Fruit fly (Drosophila melanogaster): ENCODE results near the gene Alg14.

Alg14 gene

DNA sequence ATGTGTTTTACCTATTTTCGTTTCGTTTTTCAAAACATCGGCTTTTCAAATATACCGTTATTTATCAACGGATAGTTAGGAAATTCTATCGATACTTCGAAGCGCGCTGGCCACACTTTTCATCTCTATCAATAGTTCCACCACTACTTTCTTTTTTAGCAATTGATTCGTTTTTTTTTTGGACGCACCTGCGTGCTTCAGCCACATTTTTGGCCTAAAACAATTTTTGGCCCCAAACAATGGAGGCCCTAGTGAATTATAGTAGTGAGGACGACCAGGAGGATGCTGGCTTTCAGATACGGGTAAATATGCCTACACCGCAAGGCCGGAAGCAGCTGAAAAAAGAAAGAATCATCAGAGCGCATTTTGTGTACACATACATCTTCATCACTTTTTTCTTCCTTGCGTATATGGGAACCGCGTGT lies 10.3 kb downstream of the Alg14 start, which contains the start of gene CG6340 (continued):
- TF ChIP-seq Ada2b (GFP tag; IDR thresholded peaks at IDR 0.05) (no peak), emc (GFP tag; optimal IDR thresholded peaks at IDR 0.05) (no peak), CG18764 (GFP tag; optimal IDR thresholded peaks at IDR 0.05) (no peak), CG13424 (tag; optimal IDR thresholded peaks at IDR 0.05) (no peak), otp (GFP tag; IDR thresholded peaks at IDR 0.05) (no peak), Elba2 (GFP tag; optimal IDR thresholded peaks at IDR 0.05) (no peak), zf30C (GFP tag; optimal IDR thresholded peaks at IDR 0.05) (no peak), CG14965 (GFP tag; optimal IDR thresholded peaks at IDR 0.05; ENCODE audit: borderline replicate concordance) (no peak), CG34376 (GFP tag; optimal IDR thresholded peaks at IDR 0.05) (no peak), bcd (GFP tag; optimal IDR thresholded peaks at IDR 0.05) (no peak), ERR (GFP tag; optimal IDR thresholded peaks at IDR 0.05) (no peak), z (GFP tag; IDR thresholded peaks at IDR 0.05) (no peak), CG14050 (GFP tag; IDR thresholded peaks at IDR 0.05) (no peak), CG15514 (GFP tag; optimal IDR thresholded peaks at IDR 0.05) (peak; percentile 68), Oaz (GFP tag; IDR thresholded peaks at IDR 0.05) (no peak), run (tag; optimal IDR thresholded peaks at IDR 0.05) (no peak), MBD-R2 (GFP tag; IDR thresholded peaks at IDR 0.05) (0 out of 2 replicates have a peak, but pooled peaks have one; percentile 27), repo (GFP tag; optimal IDR thresholded peaks at IDR 0.05) (no peak), Sry-β (GFP tag; optimal IDR thresholded peaks at IDR 0.05) (no peak), hth (optimal IDR thresholded peaks at IDR 0.05) (no peak), dan (GFP tag; IDR thresholded peaks at IDR 0.05) (no peak), YL-1 (GFP tag; optimal IDR thresholded peaks at IDR 0.05) (peak; percentile 56), Bteb2 (GFP tag; optimal IDR thresholded peaks at IDR 0.05) (no peak), pzg (GFP tag; optimal IDR thresholded peaks at IDR 0.05) (peak; percentile 68), CG3163 (GFP tag; optimal IDR thresholded peaks at IDR 0.05) (no peak), slp2 (GFP tag; optimal IDR thresholded peaks at IDR 0.05) (no peak), scrt (GFP tag; optimal IDR thresholded peaks at IDR 0.05) (no peak), nom (GFP tag; optimal IDR thresholded peaks at IDR 0.05) (peak; percentile 30), Ets97D (GFP tag; optimal IDR thresholded peaks at IDR 0.05) (peak; percentile 60), CG2202 (tag; optimal IDR thresholded peaks at IDR 0.05) (no peak), E2f2 (GFP tag; IDR thresholded peaks at IDR 0.05) (peak; percentile 76), MTF-1 (GFP tag; optimal IDR thresholded peaks at IDR 0.05; ENCODE audit: borderline replicate concordance) (no peak), CG34422 (GFP tag; IDR thresholded peaks at IDR 0.05) (0 out of 3 replicates have a peak, but pooled peaks have one; percentile 35), CG13624 (GFP tag; optimal IDR thresholded peaks at IDR 0.05) (peak; percentile 19), CG6854 (GFP tag; optimal IDR thresholded peaks at IDR 0.05) (no peak), gro (GFP tag; optimal IDR thresholded peaks at IDR 0.05) (peak; percentile 8), CG11696 (GFP tag; IDR thresholded peaks at IDR 0.05) (no peak), tin (GFP tag; optimal IDR thresholded peaks at IDR 0.05) (no peak), CG1832 (GFP tag; optimal IDR thresholded peaks at IDR 0.05) (no peak), CG18262 (tag; optimal IDR thresholded peaks at IDR 0.05) (no peak), kah (GFP tag; optimal IDR thresholded peaks at IDR 0.05) (no peak), exex (tag; optimal IDR thresholded peaks at IDR 0.05) (no peak), HLHmδ (GFP tag; optimal IDR thresholded peaks at IDR 0.05) (no peak), corto (GFP tag; optimal IDR thresholded peaks at IDR 0.05) (no peak), CG10431 (GFP tag; optimal IDR thresholded peaks at IDR 0.05) (no peak), kni (GFP tag; optimal IDR thresholded peaks at IDR 0.05) (no peak), trh (GFP tag; optimal IDR thresholded peaks at IDR 0.05) (no peak), tna (GFP tag; IDR thresholded peaks at IDR 0.05; ENCODE audit: partially characterized antibody) (peak; percentile 46; the same call in 1 of the 2 replicates), Lpt (GFP tag; optimal IDR thresholded peaks at IDR 0.05) (no peak), CG2678 (tag; optimal IDR thresholded peaks at IDR 0.05) (no peak), Deaf1 (tag; optimal IDR thresholded peaks at IDR 0.05) (no peak), CG6254 (GFP tag; optimal IDR thresholded peaks at IDR 0.05) (no peak)
